Fruit fly (Drosophila melanogaster): ENCODE results near the gene Glut4EF.
A peak's percentile ranks its signal among the peaks of the same experiment; 100 is the strongest.

Glut4EF gene

dm6 chr3R:9950984-9951383 lies 76.5 kb downstream of the Glut4EF start:
- TF ChIP-seq Lpt (GFP tag; optimal IDR thresholded peaks at IDR 0.05) (no peak), svp (GFP tag) (peak; percentile 28), CG6854 (GFP tag; optimal IDR thresholded peaks at IDR 0.05) (no peak), CG1621 (tag; optimal IDR thresholded peaks at IDR 0.05) (no peak)

- no peak for TF ChIP-seq Hr39 (GFP tag; optimal IDR thresholded peaks at IDR 0.05)
- TF ChIP-seq CG11294 (GFP tag; IDR thresholded peaks at IDR 0.05) = no peak
- no peak for TF ChIP-seq CG8632 (GFP tag; optimal IDR thresholded peaks at IDR 0.05)
- no peak for TF ChIP-seq CG15336 (GFP tag; IDR thresholded peaks at IDR 0.05)
- TF ChIP-seq Sox15 (GFP tag; optimal IDR thresholded peaks at IDR 0.05) = no peak
- TF ChIP-seq OdsH (GFP tag; optimal IDR thresholded peaks at IDR 0.05) = no peak
- TF ChIP-seq CG8319 (GFP tag; optimal IDR thresholded peaks at IDR 0.05) = no peak
- no peak for TF ChIP-seq Hr4 (GFP tag; optimal IDR thresholded peaks at IDR 0.05)
- TF ChIP-seq salr (GFP tag; optimal IDR thresholded peaks at IDR 0.05) = no peak
- TF ChIP-seq CG11902 (GFP tag; optimal IDR thresholded peaks at IDR 0.05) = no peak
- no peak for TF ChIP-seq CG32006 (GFP tag; optimal IDR thresholded peaks at IDR 0.05)
- TF ChIP-seq Eip93F (GFP tag; optimal IDR thresholded peaks at IDR 0.05) = no peak
- TF ChIP-seq Smox (GFP tag; optimal IDR thresholded peaks at IDR 0.05) = no peak
- TF ChIP-seq CG10669 (GFP tag; optimal IDR thresholded peaks at IDR 0.05) = no peak
- no peak for TF ChIP-seq ss (GFP tag; optimal IDR thresholded peaks at IDR 0.05)
- no peak for TF ChIP-seq Ets21C (GFP tag; optimal IDR thresholded peaks at IDR 0.05)
- TF ChIP-seq Gug (GFP tag; IDR thresholded peaks at IDR 0.05) = no peak
These were observed 77.2 kb downstream of the Glut4EF start for dm6 chr3R:9951679-9952078.

- TF ChIP-seq CG11762 (GFP tag; optimal IDR thresholded peaks at IDR 0.05; ENCODE audit: insufficient read depth) = no peak
- peak; percentile 13 for TF ChIP-seq CG6854 (GFP tag; optimal IDR thresholded peaks at IDR 0.05)
- TF ChIP-seq Sox15 (GFP tag; optimal IDR thresholded peaks at IDR 0.05) = no peak
- peak; percentile 7 for TF ChIP-seq CG10669 (GFP tag; optimal IDR thresholded peaks at IDR 0.05)
- peak in 1 of 2 experiments; percentile 4 for TF ChIP-seq salr (GFP tag; optimal IDR thresholded peaks at IDR 0.05)
These were observed 78.3 kb downstream of the Glut4EF start for dm6 chr3R:9952669-9953277.

- TF ChIP-seq dac (GFP tag; optimal IDR thresholded peaks at IDR 0.05) (no peak), lz (GFP tag; optimal IDR thresholded peaks at IDR 0.05) (no peak), fd85E (GFP tag; optimal IDR thresholded peaks at IDR 0.05) (no peak), dsx (GFP tag; optimal IDR thresholded peaks at IDR 0.05; ENCODE audit: poor library complexity, severe bottlenecking) (peak; percentile 9), CG6276 (GFP tag; optimal IDR thresholded peaks at IDR 0.05) (no peak), acj6 (GFP tag; optimal IDR thresholded peaks at IDR 0.05) (peak; percentile 0), achi (GFP tag; optimal IDR thresholded peaks at IDR 0.05) (no peak), spab (GFP tag; optimal IDR thresholded peaks at IDR 0.05) (no peak), net (GFP tag; optimal IDR thresholded peaks at IDR 0.05) (peak; percentile 10), CG10631 (GFP tag; optimal IDR thresholded peaks at IDR 0.05) (no peak), ss (GFP tag; optimal IDR thresholded peaks at IDR 0.05) (peak; percentile 25), vri (GFP tag; optimal IDR thresholded peaks at IDR 0.05) (peak; percentile 79), Eip78C (GFP tag) (peak; percentile 77), Met (GFP tag; optimal IDR thresholded peaks at IDR 0.05) (no peak), Blimp-1 (GFP tag; optimal IDR thresholded peaks at IDR 0.05) (no peak), esn (GFP tag; optimal IDR thresholded peaks at IDR 0.05) (no peak), salr (GFP tag; optimal IDR thresholded peaks at IDR 0.05) (no peak), svp (GFP tag) (peak; percentile 93), CG32006 (GFP tag; optimal IDR thresholded peaks at IDR 0.05) (no peak), CG7368 (GFP tag; optimal IDR thresholded peaks at IDR 0.05) (no peak), CG6854 (GFP tag; optimal IDR thresholded peaks at IDR 0.05) (no peak), CG10669 (GFP tag; optimal IDR thresholded peaks at IDR 0.05) (no peak), CG16779 (tag; optimal IDR thresholded peaks at IDR 0.05) (peak; percentile 38), fkh (GFP tag; optimal IDR thresholded peaks at IDR 0.05) (no peak), Eip93F (GFP tag; optimal IDR thresholded peaks at IDR 0.05) (peak; percentile 53), cyc (GFP tag; optimal IDR thresholded peaks at IDR 0.05) (no peak), CG11294 (GFP tag; IDR thresholded peaks at IDR 0.05) (no peak), CG6163 (GFP tag; IDR thresholded peaks at IDR 0.05) (peak; percentile 24; the same call in 1 of the 3 replicates), CG3032 (tag; optimal IDR thresholded peaks at IDR 0.05) (no peak), CG9139 (GFP tag; optimal IDR thresholded peaks at IDR 0.05) (no peak), OdsH (GFP tag; optimal IDR thresholded peaks at IDR 0.05) (no peak)
These were observed 80.3 kb downstream of the Glut4EF start for dm6 chr3R:9954648-9955290.

Measured in whole organism, prepupa.